Worm (Caenorhabditis elegans): ENCODE data around the gene F18E3.12.

- TF ChIP-seq hnd-1 (tag; optimal IDR thresholded peaks at IDR 0.05) (no peak), tra-4 (tag; optimal IDR thresholded peaks at IDR 0.05) (no peak), tbx-11 (GFP tag; IDR thresholded peaks at IDR 0.05) (no peak), flt-1 (GFP tag; IDR thresholded peaks at IDR 0.05) (no peak), pes-1 (GFP tag; IDR thresholded peaks at IDR 0.05) (no peak), ceh-13 (GFP tag; optimal IDR thresholded peaks at IDR 0.05) (no peak), B0310.2 (tag; optimal IDR thresholded peaks at IDR 0.05) (no peak), ama-1 (optimal IDR thresholded peaks at IDR 0.05) (no peak), hmbx-1 (tag; optimal IDR thresholded peaks at IDR 0.05) (no peak), aly-1 (tag; optimal IDR thresholded peaks at IDR 0.05) (no peak), scrt-1 (GFP tag; IDR thresholded peaks at IDR 0.05) (no peak), tbx-37 (GFP tag; conservative IDR thresholded peaks at IDR 0.05) (no peak)
Measured at ce11 chrV:7391933-7392332, 22.9 kb upstream of the F18E3.12 start, which contains the start of gene fbxa-105.
